Worm (Caenorhabditis elegans) whole organism, L1 larva: Measurements from ENCODE around the gene srx-34.

ENCODE experiments used
- alr-1 ChIP-seq: fragments of 200-800 bp; sonication (Bioruptor generic); optimal IDR thresholded peaks from 2 replicates; lab custom pipeline; 2018; ENCODE audit warnings: borderline replicate concordance, mild to moderate bottlenecking, missing genetic modification characterization, missing compliant biosample characterization
- dpl-1 ChIP-seq, 3 experiments: fragments of 150-350 bp in 2 of 3; sonication (generic microtip) in 1 of 3; optimal IDR thresholded peaks; 2 replicates each; lab custom pipeline; 2014 to 2017; ENCODE audit warnings: missing biosample characterization in 3 of 3, missing genetic modification characterization in 3 of 3, missing genetic modification reagents in 3 of 3
- egl-27 ChIP-seq, 2 experiments: fragments of 150-350 bp in 1 of 2; sonication (generic microtip); optimal IDR thresholded peaks; 3 replicates each; lab custom pipeline; 2017 to 2018; ENCODE audit warnings: missing biosample characterization in 2 of 2, missing genetic modification characterization in 2 of 2, missing genetic modification reagents in 2 of 2
- fos-1 ChIP-seq: fragments of 150-350 bp; optimal IDR thresholded peaks from 2 replicates; lab custom pipeline; 2014; ENCODE audit warnings: missing biosample characterization, missing genetic modification characterization
- mdl-1 ChIP-seq, 2 experiments: fragments of 150-350 bp; optimal IDR thresholded peaks; 2 replicates each; lab custom pipeline; 2014 to 2017; ENCODE audit warnings: missing biosample characterization in 2 of 2, missing genetic modification characterization in 2 of 2, inconsistent platforms in 1 of 2
- mep-1 ChIP-seq: fragments of 150-350 bp; optimal IDR thresholded peaks from 2 replicates; lab custom pipeline; 2014; ENCODE audit warnings: missing biosample characterization, missing genetic modification characterization
- nhr-12 ChIP-seq: sonication (generic microtip); optimal IDR thresholded peaks from 2 replicates; lab custom pipeline; 2017; ENCODE audit warnings: missing biosample characterization, missing genetic modification characterization
- nhr-28 ChIP-seq: fragments of 150-350 bp; optimal IDR thresholded peaks from 2 replicates; lab custom pipeline; 2014; ENCODE audit warnings: missing biosample characterization, missing genetic modification characterization
- pqm-1 ChIP-seq: sonication (generic microtip); optimal IDR thresholded peaks from 3 replicates; lab custom pipeline; 2017; ENCODE audit warnings: missing biosample characterization, missing genetic modification characterization
- sup-37 ChIP-seq: fragments of 200-800 bp; sonication (Bioruptor generic); optimal IDR thresholded peaks from 2 replicates; lab custom pipeline; 2018; ENCODE audit warnings: mild to moderate bottlenecking, missing genetic modification characterization, missing compliant biosample characterization
- ztf-11 ChIP-seq, 2 experiments: sonication (generic microtip); optimal IDR thresholded peaks; 2 replicates each; lab custom pipeline; 2016 to 2017; ENCODE audit warnings: missing genetic modification characterization in 2 of 2, missing biosample characterization in 1 of 2, missing compliant biosample characterization in 1 of 2

ce11 chrV:7091287-7091686, 28.8 kb downstream of the srx-34 start, which contains the start of gene nhr-286:
- TF ChIP-seq pqm-1 (tag; lab: Kevin White, UChicago) (no peak), alr-1 (tag; lab: Kevin White, UChicago) (no peak), nhr-28 (tag; lab: Kevin White, UChicago) (no peak), mdl-1 (tag; optimal IDR thresholded peaks at IDR 0.05; lab: Kevin White, UChicago) (no peak), dpl-1 (GFP tag; optimal IDR thresholded peaks at IDR 0.05; lab: Kevin White, UChicago) (no peak), fos-1 (tag; lab: Kevin White, UChicago) (no peak), sup-37 (no peak), egl-27 (tag; optimal IDR thresholded peaks at IDR 0.05; lab: Kevin White, UChicago) (no peak), nhr-12 (tag; lab: Kevin White, UChicago) (no peak), ztf-11 (tag; optimal IDR thresholded peaks at IDR 0.05; lab: Kevin White, UChicago) (no peak), mep-1 (tag; lab: Kevin White, UChicago) (no peak)
